Worm (Caenorhabditis elegans) whole organism, L1 larva: Measurements from ENCODE around the gene Y69H2.15.

Source experiments
- ama-1 ChIP-seq: fragments of 150-350 bp; optimal IDR thresholded peaks from 2 replicates; lab custom pipeline; 2014
- blmp-1 ChIP-seq: fragments of 150-350 bp; optimal IDR thresholded peaks from 2 replicates; lab custom pipeline; 2014; ENCODE audit warnings: missing biosample characterization, missing genetic modification characterization
- dpl-1 ChIP-seq, 3 experiments: fragments of 150-350 bp in 2 of 3; sonication (generic microtip) in 1 of 3; optimal IDR thresholded peaks; 2 replicates each; lab custom pipeline; 2014 to 2017; ENCODE audit warnings: missing biosample characterization in 3 of 3, missing genetic modification characterization in 3 of 3, missing genetic modification reagents in 3 of 3
- grh-1 ChIP-seq: fragments of 200-800 bp; sonication (Bioruptor generic); IDR thresholded peaks from 2 replicates; pipeline ENCODE4 v1.3.6; 2022; ENCODE audit warnings: missing genetic modification reagents, missing genetic modification characterization, missing compliant biosample characterization
- lsy-2 ChIP-seq, 2 experiments: fragments of 150-350 bp; optimal IDR thresholded peaks; 2 replicates each; lab custom pipeline; 2014; ENCODE audit warnings: missing biosample characterization in 2 of 2, missing genetic modification characterization in 2 of 2
- mep-1 ChIP-seq: fragments of 150-350 bp; optimal IDR thresholded peaks from 2 replicates; lab custom pipeline; 2014; ENCODE audit warnings: missing biosample characterization, missing genetic modification characterization
- nhr-12 ChIP-seq: sonication (generic microtip); optimal IDR thresholded peaks from 2 replicates; lab custom pipeline; 2017; ENCODE audit warnings: missing biosample characterization, missing genetic modification characterization
- tlp-1 ChIP-seq: fragments of 150-350 bp; optimal IDR thresholded peaks from 2 replicates; lab custom pipeline; 2014; ENCODE audit warnings: missing biosample characterization, missing genetic modification characterization
- unc-62 ChIP-seq: fragments of 150-350 bp; optimal IDR thresholded peaks from 2 replicates; lab custom pipeline; 2014; ENCODE audit warnings: missing biosample characterization, missing genetic modification reagents, missing genetic modification characterization
- unc-98 ChIP-seq: fragments of 200-800 bp; sonication (Bioruptor generic); IDR thresholded peaks from 2 replicates; pipeline ENCODE4 v1.3.6; 2022; ENCODE audit warnings: missing genetic modification characterization, missing compliant biosample characterization

DNA sequence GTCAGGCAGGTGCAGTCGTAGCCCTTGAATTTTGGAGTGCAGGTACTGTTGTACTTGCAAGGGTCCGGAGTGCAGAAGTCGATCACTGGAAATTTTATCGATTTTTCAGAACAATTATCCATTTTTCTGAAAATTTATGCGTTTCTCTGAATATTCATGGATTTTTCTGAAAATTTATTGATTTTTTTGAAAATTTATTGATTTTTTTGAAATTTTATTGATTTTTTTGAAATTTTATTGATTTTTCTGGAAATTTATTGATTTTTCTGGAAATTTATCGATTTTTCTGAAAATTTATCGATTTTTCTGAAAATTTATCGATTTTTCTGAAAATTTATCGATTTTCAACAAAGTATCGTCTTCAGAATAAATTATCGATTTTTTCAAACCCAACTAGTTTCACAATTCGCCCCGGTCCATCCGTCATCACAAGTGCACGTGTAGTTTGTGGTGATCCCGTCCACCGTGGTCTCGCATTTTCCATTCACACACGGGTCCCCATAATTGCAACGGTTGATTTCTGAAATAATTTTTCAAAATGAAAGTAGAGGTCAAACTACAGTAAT is 5.4 kb upstream of the Y69H2.15 start:
- TF ChIP-seq lsy-2 (tag; optimal IDR thresholded peaks at IDR 0.05; lab: Kevin White, UChicago) (no peak), unc-98 (GFP tag; lab: Robert Waterston, UW) (no peak), dpl-1 (GFP tag; optimal IDR thresholded peaks at IDR 0.05; lab: Kevin White, UChicago) (no peak), grh-1 (GFP tag; lab: Robert Waterston, UW) (no peak), tlp-1 (tag; lab: Kevin White, UChicago) (no peak), unc-62 (GFP tag; lab: Kevin White, UChicago) (no peak), blmp-1 (tag; lab: Kevin White, UChicago) (no peak), mep-1 (tag; lab: Kevin White, UChicago) (no peak), ama-1 (lab: Kevin White, UChicago) (no peak), nhr-12 (tag; lab: Kevin White, UChicago) (no peak)
